Worm (Caenorhabditis elegans) whole organism, early embryonic: ENCODE measurements around the gene F11A5.9.

Source experiments
- B0310.2 ChIP-seq: sonication (generic microtip); optimal IDR thresholded peaks from 2 replicates; lab custom pipeline; 2016; ENCODE audit warnings: mild to moderate bottlenecking, missing genetic modification characterization, missing compliant biosample characterization
- hmbx-1 ChIP-seq: sonication (generic microtip); optimal IDR thresholded peaks from 2 replicates; lab custom pipeline; 2016; ENCODE audit warnings: mild to moderate bottlenecking, missing genetic modification characterization, missing compliant biosample characterization

ce11 chrV:16210257-16211002 lies 4.3 kb upstream of the F11A5.9 start, which contains the start of gene F11A5.16:
- TF ChIP-seq B0310.2 (tag; lab: Kevin White, UChicago) (no peak), hmbx-1 (no peak)
